Fruit fly (Drosophila melanogaster) whole organism, embryonic: Measurements from ENCODE around the gene mbc.

Source experiments
- Abd-B ChIP-seq: fragments of 200-800 bp; sonication (Bioruptor generic); optimal IDR thresholded peaks from 2 replicates; lab custom pipeline; 2018; ENCODE audit warnings: missing biosample characterization, mild to moderate bottlenecking, missing genetic modification characterization, moderate library complexity
- BEAF-32 ChIP-seq: fragments of 200-800 bp; sonication (Bioruptor generic); optimal IDR thresholded peaks from 3 replicates; lab custom pipeline; 2017; ENCODE audit warnings: missing biosample characterization, missing genetic modification characterization, mild to moderate bottlenecking, moderate library complexity, missing genetic modification reagents
- Bgb ChIP-seq: fragments of 200-800 bp; sonication (Bioruptor generic); IDR thresholded peaks from 2 replicates; pipeline ENCODE4 v1.3.6; 2022; ENCODE audit warnings: missing biosample characterization, missing genetic modification characterization; ENCODE audit not compliant: partially characterized antibody
- CG11504 ChIP-seq: fragments of 200-800 bp; sonication (Bioruptor generic); optimal IDR thresholded peaks from 3 replicates; lab custom pipeline; 2019; ENCODE audit warnings: missing biosample characterization, mild to moderate bottlenecking, missing genetic modification characterization, moderate library complexity
- CG12219 ChIP-seq: fragments of 200-800 bp; sonication (Bioruptor generic); optimal IDR thresholded peaks from 3 replicates; lab custom pipeline; 2018; ENCODE audit warnings: missing biosample characterization, mild to moderate bottlenecking, missing genetic modification characterization
- CG12391 ChIP-seq: fragments of 200-800 bp; sonication (Bioruptor generic); optimal IDR thresholded peaks from 3 replicates; lab custom pipeline; 2018; ENCODE audit warnings: missing biosample characterization, mild to moderate bottlenecking, missing genetic modification characterization, moderate library complexity
- CG13624 ChIP-seq: fragments of 200-800 bp; sonication (Bioruptor generic); optimal IDR thresholded peaks from 2 replicates; lab custom pipeline; 2016; ENCODE audit warnings: missing biosample characterization, missing genetic modification characterization
- CG14014 ChIP-seq: fragments of 200-800 bp; sonication (Bioruptor generic); IDR thresholded peaks from 2 replicates; pipeline ENCODE4 v1.3.6; 2022; ENCODE audit warnings: missing biosample characterization, missing genetic modification characterization
- CG15011 ChIP-seq: fragments of 200-800 bp; sonication (Bioruptor generic); optimal IDR thresholded peaks from 3 replicates; lab custom pipeline; 2018; ENCODE audit warnings: missing biosample characterization, mild to moderate bottlenecking, missing genetic modification characterization
- CG17328 ChIP-seq: fragments of 200-800 bp; sonication (Bioruptor generic); IDR thresholded peaks from 2 replicates; pipeline ENCODE4 v1.3.6; 2022; ENCODE audit warnings: missing biosample characterization, missing genetic modification characterization
- CG17912 ChIP-seq: fragments of 200-800 bp; sonication (Bioruptor generic); optimal IDR thresholded peaks from 2 replicates; lab custom pipeline; 2018; ENCODE audit warnings: missing biosample characterization, mild to moderate bottlenecking, missing genetic modification characterization
- CG18011 ChIP-seq: fragments of 200-800 bp; sonication (Bioruptor generic); optimal IDR thresholded peaks from 2 replicates; lab custom pipeline; 2017; ENCODE audit warnings: missing biosample characterization, missing genetic modification characterization, mild to moderate bottlenecking, moderate library complexity, missing genotype
- CG2116 ChIP-seq: fragments of 200-800 bp; sonication (Bioruptor generic); optimal IDR thresholded peaks from 3 replicates; lab custom pipeline; 2018; ENCODE audit warnings: missing biosample characterization, mild to moderate bottlenecking, missing genetic modification characterization
- CG31224 ChIP-seq: fragments of 200-800 bp; sonication (Bioruptor generic); IDR thresholded peaks from 2 replicates; pipeline ENCODE4 v1.3.6; 2022; ENCODE audit warnings: missing biosample characterization, missing genetic modification characterization
- CG3838 ChIP-seq: fragments of 200-800 bp; sonication (Bioruptor generic); optimal IDR thresholded peaks from 3 replicates; lab custom pipeline; 2016; ENCODE audit warnings: missing biosample characterization, missing genetic modification characterization
- CG43689 ChIP-seq: fragments of 200-800 bp; sonication (Bioruptor generic); IDR thresholded peaks from 2 replicates; pipeline ENCODE4 v1.3.6; 2022; ENCODE audit warnings: missing biosample characterization, missing genetic modification characterization
- CG5953 ChIP-seq: fragments of 200-800 bp; sonication (Bioruptor generic); IDR thresholded peaks from 2 replicates; pipeline ENCODE4 v1.3.6; 2022; ENCODE audit warnings: missing biosample characterization, missing genetic modification characterization
- CG6683 ChIP-seq: fragments of 200-800 bp; sonication (Bioruptor generic); optimal IDR thresholded peaks from 2 replicates; lab custom pipeline; 2017; ENCODE audit warnings: missing biosample characterization, mild to moderate bottlenecking, missing genetic modification characterization, missing genetic modification reagents
- CG7271 ChIP-seq: fragments of 200-800 bp; sonication (Bioruptor generic); optimal IDR thresholded peaks from 2 replicates; lab custom pipeline; 2018; ENCODE audit warnings: missing biosample characterization, mild to moderate bottlenecking, missing genetic modification characterization, moderate library complexity
- CG7987 ChIP-seq: fragments of 200-800 bp; sonication (Bioruptor generic); optimal IDR thresholded peaks from 2 replicates; lab custom pipeline; 2018; ENCODE audit warnings: missing biosample characterization, mild to moderate bottlenecking, missing genetic modification characterization, moderate library complexity
- CG8388 ChIP-seq: fragments of 200-800 bp; sonication (Bioruptor generic); optimal IDR thresholded peaks from 2 replicates; lab custom pipeline; 2019; ENCODE audit warnings: missing biosample characterization, mild to moderate bottlenecking, missing genetic modification characterization, moderate library complexity
- CG8765 ChIP-seq: fragments of 200-800 bp; sonication (Bioruptor generic); IDR thresholded peaks from 2 replicates; pipeline ENCODE4 v1.3.6; 2022; ENCODE audit warnings: missing biosample characterization, missing genetic modification characterization
- CG9215 ChIP-seq: fragments of 200-800 bp; sonication (Bioruptor generic); IDR thresholded peaks from 2 replicates; pipeline ENCODE4 v1.3.6; 2022; ENCODE audit warnings: missing biosample characterization, missing genetic modification characterization
- CG9437 ChIP-seq: fragments of 200-800 bp; sonication (Bioruptor generic); optimal IDR thresholded peaks from 2 replicates; lab custom pipeline; 2018; ENCODE audit warnings: missing biosample characterization, mild to moderate bottlenecking, missing genetic modification characterization
- CG9817 ChIP-seq: fragments of 200-800 bp; sonication (Bioruptor generic); optimal IDR thresholded peaks from 2 replicates; lab custom pipeline; 2018; ENCODE audit warnings: missing biosample characterization, mild to moderate bottlenecking, missing genetic modification characterization, moderate library complexity
- D ChIP-seq, 2 experiments: fragments of 200-800 bp in 1 of 2; fragments of >200 bp in 1 of 2; sonication (Bioruptor generic) in 1 of 2; optimal IDR thresholded peaks; 2 replicates in 1 of 2; 3 replicates in 1 of 2; lab custom pipeline; 2017; ENCODE audit warnings: mild to moderate bottlenecking in 1 of 2, missing biosample characterization in 1 of 2, missing genetic modification characterization in 1 of 2, missing genetic modification reagents in 1 of 2
- D19B ChIP-seq: fragments of 200-800 bp; sonication (Bioruptor generic); optimal IDR thresholded peaks from 2 replicates; lab custom pipeline; 2017; ENCODE audit warnings: missing biosample characterization, mild to moderate bottlenecking, missing genetic modification characterization
- Dad ChIP-seq: fragments of 200-800 bp; sonication (Bioruptor generic); optimal IDR thresholded peaks from 3 replicates; lab custom pipeline; 2016; ENCODE audit warnings: missing biosample characterization, missing genetic modification characterization
- Dbx ChIP-seq: fragments of 200-800 bp; sonication (Bioruptor generic); IDR thresholded peaks from 3 replicates; pipeline ENCODE4 v1.3.6; 2022; ENCODE audit warnings: missing biosample characterization, missing genetic modification characterization
- Deaf1 ChIP-seq: fragments of 200-800 bp; optimal IDR thresholded peaks from 3 replicates; lab custom pipeline; 2019; ENCODE audit warnings: missing biosample characterization, mild to moderate bottlenecking, missing genetic modification characterization, moderate library complexity
- Gsc ChIP-seq: fragments of 200-800 bp; sonication (Bioruptor generic); IDR thresholded peaks from 2 replicates; pipeline ENCODE4 v1.3.6; 2022; ENCODE audit warnings: missing biosample characterization, missing genetic modification characterization
- Hmr ChIP-seq: fragments of 200-800 bp; sonication (Bioruptor generic); optimal IDR thresholded peaks from 3 replicates; lab custom pipeline; 2017; ENCODE audit warnings: mild to moderate bottlenecking, missing biosample characterization, missing genetic modification reagents, missing genetic modification characterization
- Hr3 ChIP-seq: fragments of 200-800 bp; sonication (Bioruptor generic); optimal IDR thresholded peaks from 3 replicates; lab custom pipeline; 2016; ENCODE audit warnings: missing biosample characterization, missing genetic modification characterization
- Myb ChIP-seq: fragments of 200-800 bp; sonication (Bioruptor generic); optimal IDR thresholded peaks from 2 replicates; lab custom pipeline; 2016; ENCODE audit warnings: missing biosample characterization, missing genetic modification characterization
- Neu2 ChIP-seq: fragments of 200-800 bp; sonication (Bioruptor generic); optimal IDR thresholded peaks from 3 replicates; lab custom pipeline; 2016; ENCODE audit warnings: missing biosample characterization, missing genetic modification characterization, borderline replicate concordance
- Nf-YA ChIP-seq: fragments of 200-800 bp; sonication (Bioruptor generic); IDR thresholded peaks from 2 replicates; pipeline ENCODE4 v1.3.6; 2022; ENCODE audit warnings: missing biosample characterization, missing genetic modification characterization
- Nf-YB ChIP-seq: fragments of 200-800 bp; sonication (Bioruptor generic); optimal IDR thresholded peaks from 3 replicates; lab custom pipeline; 2019; ENCODE audit warnings: missing biosample characterization, mild to moderate bottlenecking, missing genetic modification characterization, moderate library complexity
- Xrp1 ChIP-seq: fragments of 200-800 bp; sonication (Bioruptor generic); IDR thresholded peaks from 2 replicates; pipeline ENCODE4 v1.3.6; 2022; ENCODE audit warnings: missing biosample characterization, missing genetic modification characterization
- btn ChIP-seq: fragments of 200-800 bp; sonication (Bioruptor generic); optimal IDR thresholded peaks from 2 replicates; lab custom pipeline; 2016; ENCODE audit warnings: missing biosample characterization, missing genetic modification characterization
- cas ChIP-seq: fragments of 200-800 bp; sonication (Bioruptor generic); IDR thresholded peaks from 2 replicates; pipeline ENCODE4 v1.3.6; 2022; ENCODE audit warnings: missing biosample characterization, missing genetic modification characterization
- dmrt11E ChIP-seq: fragments of 200-800 bp; sonication (Bioruptor generic); optimal IDR thresholded peaks from 3 replicates; lab custom pipeline; 2018; ENCODE audit warnings: missing biosample characterization, mild to moderate bottlenecking, missing genetic modification characterization, moderate library complexity
- esg ChIP-seq: fragments of 200-800 bp; sonication (Bioruptor generic); conservative IDR thresholded peaks from 2 replicates; pipeline ENCODE4 v1.3.6; 2022; ENCODE audit warnings: missing biosample characterization, missing genetic modification characterization
- eve ChIP-seq, 2 experiments: fragments of >200 bp; optimal IDR thresholded peaks; 2 replicates each; lab custom pipeline; 2017; ENCODE audit warnings: missing biosample characterization in 2 of 2, missing genetic modification characterization in 2 of 2
- fd64A ChIP-seq: fragments of 200-800 bp; sonication (Bioruptor generic); optimal IDR thresholded peaks from 3 replicates; lab custom pipeline; 2018; ENCODE audit warnings: missing biosample characterization, mild to moderate bottlenecking, missing genetic modification characterization
- gsb ChIP-seq: fragments of 200-800 bp; sonication (Bioruptor generic); IDR thresholded peaks from 2 replicates; pipeline ENCODE4 v1.3.6; 2022; ENCODE audit warnings: missing biosample characterization, missing genetic modification characterization
- jing ChIP-seq: fragments of 200-800 bp; sonication (Bioruptor generic); optimal IDR thresholded peaks from 2 replicates; lab custom pipeline; 2018; ENCODE audit warnings: missing biosample characterization, mild to moderate bottlenecking, missing genetic modification characterization
- lbe ChIP-seq: fragments of 200-800 bp; sonication (Bioruptor generic); optimal IDR thresholded peaks from 2 replicates; lab custom pipeline; 2016; ENCODE audit warnings: missing biosample characterization, mild to moderate bottlenecking, missing genetic modification characterization
- nmo ChIP-seq: fragments of 200-800 bp; sonication (Bioruptor generic); optimal IDR thresholded peaks from 2 replicates; lab custom pipeline; 2018; ENCODE audit warnings: missing biosample characterization, mild to moderate bottlenecking, missing genetic modification characterization, moderate library complexity
- sim ChIP-seq: fragments of 200-800 bp; sonication (Bioruptor generic); IDR thresholded peaks from 2 replicates; pipeline ENCODE4 v1.3.6; 2022; ENCODE audit warnings: missing biosample characterization, missing genetic modification characterization
- usp ChIP-seq: fragments of >200 bp; optimal IDR thresholded peaks from 2 replicates; lab custom pipeline; 2017; ENCODE audit warnings: missing biosample characterization, missing genetic modification characterization

The mbc gene

dm6 chr3R:23772808-23773207 lies 8.8 kb upstream of the mbc start, which contains the start of gene tst (continued):
- peak; percentile 89 for TF ChIP-seq CG8388 (GFP tag; lab: Kevin White, UChicago)
- TF ChIP-seq CG3838 (GFP tag; lab: Kevin White, UChicago) = no peak
- TF ChIP-seq Dad (GFP tag; lab: Kevin White, UChicago) = peak; percentile 24
- TF ChIP-seq CG18011 (GFP tag; lab: Kevin White, UChicago) = peak; percentile 42
- peak; percentile 96 for TF ChIP-seq CG12391 (tag; lab: Kevin White, UChicago)
- 0 out of 2 replicates have a peak, but pooled peaks have one; percentile 9 for TF ChIP-seq Bgb (GFP tag; lab: Robert Waterston, UW)
- peak; percentile 88; the same call in 1 of the 2 replicates for TF ChIP-seq sim (GFP tag; lab: Robert Waterston, UW)
- TF ChIP-seq Xrp1 = peak; percentile 98
- peak; percentile 87 for TF ChIP-seq CG7271 (tag; lab: Kevin White, UChicago)
- peak; percentile 90 for TF ChIP-seq lbe (GFP tag; lab: Kevin White, UChicago)
- TF ChIP-seq CG9437 (GFP tag; lab: Kevin White, UChicago) = peak; percentile 81
- peak; percentile 54 for TF ChIP-seq CG13624 (GFP tag; lab: Kevin White, UChicago)
- TF ChIP-seq CG43689 (GFP tag; lab: Robert Waterston, UW) = peak; percentile 88
- no peak for TF ChIP-seq Deaf1 (tag; lab: Kevin White, UChicago)
- TF ChIP-seq D (optimal IDR thresholded peaks at IDR 0.05; lab: Kevin White, UChicago) = no peak
- TF ChIP-seq D (GFP tag; optimal IDR thresholded peaks at IDR 0.05; lab: Kevin White, UChicago) = peak; percentile 78
- TF ChIP-seq eve (GFP tag; optimal IDR thresholded peaks at IDR 0.05; lab: Kevin White, UChicago) = no peak
- TF ChIP-seq D19B (GFP tag; lab: Kevin White, UChicago) = peak; percentile 75
- peak; percentile 95 for TF ChIP-seq Abd-B (GFP tag; lab: Kevin White, UChicago)
- TF ChIP-seq CG8765 (GFP tag; lab: Robert Waterston, UW) = peak; percentile 93
- peak; percentile 95 for TF ChIP-seq Hr3 (GFP tag; lab: Kevin White, UChicago)
- TF ChIP-seq Myb = peak; percentile 2
- TF ChIP-seq nmo = peak; percentile 95
- TF ChIP-seq CG17328 (GFP tag; lab: Robert Waterston, UW) = peak; percentile 94
- no peak for TF ChIP-seq btn
- peak; percentile 56 for TF ChIP-seq jing (GFP tag; lab: Kevin White, UChicago)
- TF ChIP-seq Nf-YA (GFP tag; lab: Robert Waterston, UW) = peak; percentile 90
- peak; percentile 69 for TF ChIP-seq Nf-YB (GFP tag; lab: Kevin White, UChicago)
- no peak for TF ChIP-seq fd64A (GFP tag; lab: Kevin White, UChicago)
- TF ChIP-seq CG15011 = peak; percentile 76
- TF ChIP-seq CG17912 (GFP tag; lab: Kevin White, UChicago) = peak; percentile 53
- peak; percentile 93 for TF ChIP-seq cas (GFP tag; lab: Robert Waterston, UW)
- TF ChIP-seq Gsc (GFP tag; lab: Robert Waterston, UW) = peak; percentile 92
- peak; percentile 86 for TF ChIP-seq CG5953 (GFP tag; lab: Robert Waterston, UW)
- TF ChIP-seq BEAF-32 (GFP tag; lab: Kevin White, UChicago) = peak; percentile 55
- TF ChIP-seq gsb (GFP tag; lab: Robert Waterston, UW) = peak; percentile 90
- TF ChIP-seq usp = no peak
- TF ChIP-seq Hmr (GFP tag; lab: Kevin White, UChicago) = peak; percentile 91
- peak; percentile 75 for TF ChIP-seq CG7987 (GFP tag; lab: Kevin White, UChicago)
- TF ChIP-seq CG9215 (GFP tag; lab: Robert Waterston, UW) = peak; percentile 96
- no peak for TF ChIP-seq Neu2
- TF ChIP-seq esg = peak; percentile 96
- peak; percentile 96 for TF ChIP-seq CG14014 (GFP tag; lab: Robert Waterston, UW)
- peak; percentile 90 for TF ChIP-seq CG9817 (tag; lab: Kevin White, UChicago)
- TF ChIP-seq CG31224 = peak; percentile 92
- TF ChIP-seq CG11504 (tag; lab: Kevin White, UChicago) = peak; percentile 92
- peak; percentile 40 for TF ChIP-seq CG12219
- TF ChIP-seq CG6683 = peak; percentile 81
- peak; percentile 92 for TF ChIP-seq dmrt11E (tag; lab: Kevin White, UChicago)
- TF ChIP-seq CG2116 (GFP tag; lab: Kevin White, UChicago) = peak; percentile 66
- peak; percentile 96 for TF ChIP-seq Dbx (GFP tag; lab: Robert Waterston, UW)
